Fruit fly (Drosophila melanogaster): ENCODE data around the gene CG1105.
A peak's percentile ranks its signal among the peaks of the same experiment; 100 is the strongest.

CG1105 gene

dm6 chr3R:7037250-7037802 is 29.6 kb downstream of the CG1105 start (continued):
- TF ChIP-seq tin (GFP tag; optimal IDR thresholded peaks at IDR 0.05): peak; percentile 31
- TF ChIP-seq vvl (GFP tag; IDR thresholded peaks at IDR 0.05): no peak
- TF ChIP-seq Opbp (GFP tag; IDR thresholded peaks at IDR 0.05; ENCODE audit: partially characterized antibody): no peak; the same call in 2 of the 3 replicates
- TF ChIP-seq CG9727 (GFP tag; optimal IDR thresholded peaks at IDR 0.05): peak; percentile 10
- no peak for TF ChIP-seq Hmx (GFP tag; optimal IDR thresholded peaks at IDR 0.05)
- no peak for TF ChIP-seq CG30020 (tag; optimal IDR thresholded peaks at IDR 0.05)
- no peak for TF ChIP-seq CG12942 (GFP tag; optimal IDR thresholded peaks at IDR 0.05)
- TF ChIP-seq z (GFP tag; IDR thresholded peaks at IDR 0.05): peak; percentile 91
- 0 out of 3 replicates have a peak, but pooled peaks have one; percentile 5 for TF ChIP-seq mld (GFP tag; IDR thresholded peaks at IDR 0.05; ENCODE audit: partially characterized antibody)
- TF ChIP-seq cad (GFP tag; optimal IDR thresholded peaks at IDR 0.05): peak; percentile 100
- no peak for TF ChIP-seq HLH3B (GFP tag; IDR thresholded peaks at IDR 0.05)
- TF ChIP-seq btn (GFP tag; optimal IDR thresholded peaks at IDR 0.05): no peak
- peak; percentile 36 for TF ChIP-seq CG33557 (GFP tag; optimal IDR thresholded peaks at IDR 0.05)
- no peak for TF ChIP-seq CG13424 (tag; optimal IDR thresholded peaks at IDR 0.05)
- TF ChIP-seq Tbp (GFP tag; optimal IDR thresholded peaks at IDR 0.05): no peak
- TF ChIP-seq HLH54F (GFP tag; optimal IDR thresholded peaks at IDR 0.05): no peak
- no peak; the same call in none of the 2 replicates for TF ChIP-seq bbx (GFP tag; IDR thresholded peaks at IDR 0.05; ENCODE audit: partially characterized antibody)
- TF ChIP-seq lilli (GFP tag; optimal IDR thresholded peaks at IDR 0.05): peak; percentile 18
- TF ChIP-seq Max (GFP tag; optimal IDR thresholded peaks at IDR 0.05): no peak
- no peak for TF ChIP-seq NfI (GFP tag; optimal IDR thresholded peaks at IDR 0.05)
- peak; percentile 43 for TF ChIP-seq CoRest (tag; optimal IDR thresholded peaks at IDR 0.05)
- no peak for TF ChIP-seq CG7745 (tag; optimal IDR thresholded peaks at IDR 0.05)
- no peak for TF ChIP-seq CG18011 (GFP tag; optimal IDR thresholded peaks at IDR 0.05)
- TF ChIP-seq nerfin-1 (tag; optimal IDR thresholded peaks at IDR 0.05): peak; percentile 21
- no peak for TF ChIP-seq ham (GFP tag; IDR thresholded peaks at IDR 0.05)
- peak; percentile 89; the same call in 1 of the 4 replicates for TF ChIP-seq chinmo (GFP tag; IDR thresholded peaks at IDR 0.05; ENCODE audit: partially characterized antibody)
- TF ChIP-seq gem (tag; optimal IDR thresholded peaks at IDR 0.05): no peak
- TF ChIP-seq CG4820 (GFP tag; optimal IDR thresholded peaks at IDR 0.05): no peak
- no peak; the same call in 1 of the 3 replicates for TF ChIP-seq sr (GFP tag; IDR thresholded peaks at IDR 0.05)
- TF ChIP-seq CG10431 (GFP tag; optimal IDR thresholded peaks at IDR 0.05): no peak
- TF ChIP-seq CG14441 (GFP tag; IDR thresholded peaks at IDR 0.05): no peak
- peak; percentile 11 to 86 for TF ChIP-seq Pdp1 (GFP tag; optimal IDR thresholded peaks at IDR 0.05)
- TF ChIP-seq da (GFP tag; optimal IDR thresholded peaks at IDR 0.05): peak; percentile 53
- no peak for TF ChIP-seq CG17612 (GFP tag; IDR thresholded peaks at IDR 0.05)
- TF ChIP-seq GATAe (GFP tag; conservative IDR thresholded peaks at IDR 0.05): no peak
- no peak for TF ChIP-seq Hr3 (GFP tag; optimal IDR thresholded peaks at IDR 0.05)
- TF ChIP-seq Xrp1 (GFP tag; IDR thresholded peaks at IDR 0.05): peak; percentile 42; the same call in 1 of the 2 replicates
- TF ChIP-seq CG6272 (GFP tag; IDR thresholded peaks at IDR 0.05): no peak
- no peak for TF ChIP-seq CG7987 (GFP tag; optimal IDR thresholded peaks at IDR 0.05)
- no peak for TF ChIP-seq CG10565 (GFP tag; optimal IDR thresholded peaks at IDR 0.05)
- no peak for TF ChIP-seq slbo (GFP tag; IDR thresholded peaks at IDR 0.05)
- peak; percentile 72 for TF ChIP-seq CG17829 (tag; optimal IDR thresholded peaks at IDR 0.05)
- TF ChIP-seq Dek (tag; optimal IDR thresholded peaks at IDR 0.05): no peak
- peak; percentile 41; the same call in 2 of the 3 replicates for TF ChIP-seq CG34224 (GFP tag; IDR thresholded peaks at IDR 0.05; ENCODE audit: partially characterized antibody)
- peak; percentile 0 for TF ChIP-seq CG2202 (tag; optimal IDR thresholded peaks at IDR 0.05)
- no peak for TF ChIP-seq ro (GFP tag; IDR thresholded peaks at IDR 0.05)
- TF ChIP-seq CG7372 (GFP tag; IDR thresholded peaks at IDR 0.05): no peak
- TF ChIP-seq oc (tag; optimal IDR thresholded peaks at IDR 0.05): peak; percentile 48
- TF ChIP-seq Ets97D (GFP tag; optimal IDR thresholded peaks at IDR 0.05): no peak
- no peak for TF ChIP-seq Ptx1 (GFP tag; IDR thresholded peaks at IDR 0.05)
